Fruit fly (Drosophila melanogaster) whole organism, embryonic: Measurements from ENCODE around the gene mRpS11.

Experiments
- CG10209 ChIP-seq: fragments of 200-800 bp; sonication (Bioruptor generic); optimal IDR thresholded peaks from 3 replicates; lab custom pipeline; 2017; ENCODE audit warnings: missing biosample characterization, mild to moderate bottlenecking, missing genetic modification characterization, missing genetic modification reagents
- CG10959 ChIP-seq: fragments of 200-800 bp; sonication (Bioruptor generic); IDR thresholded peaks from 2 replicates; pipeline ENCODE4 v1.3.6; 2022; ENCODE audit warnings: missing biosample characterization, missing genetic modification characterization
- CG10979 ChIP-seq: fragments of 200-800 bp; sonication (Bioruptor generic); optimal IDR thresholded peaks from 2 replicates; lab custom pipeline; 2018; ENCODE audit warnings: missing biosample characterization, mild to moderate bottlenecking, missing genetic modification characterization, moderate library complexity
- CG13424 ChIP-seq: fragments of 200-800 bp; sonication (Bioruptor generic); optimal IDR thresholded peaks from 2 replicates; lab custom pipeline; 2019; ENCODE audit warnings: missing biosample characterization, mild to moderate bottlenecking, missing genetic modification characterization, moderate library complexity
- CG14014 ChIP-seq: fragments of 200-800 bp; sonication (Bioruptor generic); IDR thresholded peaks from 2 replicates; pipeline ENCODE4 v1.3.6; 2022; ENCODE audit warnings: missing biosample characterization, missing genetic modification characterization
- CG14965 ChIP-seq: fragments of 200-800 bp; sonication (Bioruptor generic); optimal IDR thresholded peaks from 2 replicates; lab custom pipeline; 2016; ENCODE audit warnings: missing biosample characterization, missing genetic modification characterization, borderline replicate concordance
- CG15011 ChIP-seq: fragments of 200-800 bp; sonication (Bioruptor generic); optimal IDR thresholded peaks from 3 replicates; lab custom pipeline; 2018; ENCODE audit warnings: missing biosample characterization, mild to moderate bottlenecking, missing genetic modification characterization
- CG15269 ChIP-seq: fragments of 200-800 bp; sonication (Bioruptor generic); optimal IDR thresholded peaks from 2 replicates; lab custom pipeline; 2018; ENCODE audit warnings: missing biosample characterization, mild to moderate bottlenecking, missing genetic modification characterization, moderate library complexity
- CG15479 ChIP-seq: fragments of 200-800 bp; sonication (Bioruptor generic); optimal IDR thresholded peaks from 3 replicates; lab custom pipeline; 2019; ENCODE audit warnings: missing biosample characterization, mild to moderate bottlenecking, missing genetic modification characterization, moderate library complexity
- CG16815 ChIP-seq: fragments of 200-800 bp; sonication (Bioruptor generic); optimal IDR thresholded peaks from 3 replicates; lab custom pipeline; 2017; ENCODE audit warnings: missing biosample characterization, mild to moderate bottlenecking, missing genetic modification characterization
- CG30431 ChIP-seq: fragments of 200-800 bp; sonication (Bioruptor generic); optimal IDR thresholded peaks from 2 replicates; lab custom pipeline; 2017; ENCODE audit warnings: missing biosample characterization, missing genetic modification characterization
- CG3838 ChIP-seq: fragments of 200-800 bp; sonication (Bioruptor generic); optimal IDR thresholded peaks from 3 replicates; lab custom pipeline; 2016; ENCODE audit warnings: missing biosample characterization, missing genetic modification characterization
- CG4404 ChIP-seq: fragments of 200-800 bp; sonication (Bioruptor generic); IDR thresholded peaks from 2 replicates; pipeline ENCODE4 v1.3.6; 2022; ENCODE audit warnings: missing biosample characterization, missing genetic modification characterization
- CG4707 ChIP-seq: fragments of 200-800 bp; sonication (Bioruptor generic); optimal IDR thresholded peaks from 2 replicates; lab custom pipeline; 2018; ENCODE audit warnings: missing biosample characterization, mild to moderate bottlenecking, missing genetic modification characterization, moderate library complexity
- CG7357 ChIP-seq: fragments of 200-800 bp; sonication (Bioruptor generic); IDR thresholded peaks from 3 replicates; pipeline ENCODE4 v1.3.6; 2022; ENCODE audit warnings: missing biosample characterization, missing genetic modification characterization
- CG7745 ChIP-seq: fragments of 200-800 bp; sonication (Bioruptor generic); optimal IDR thresholded peaks from 2 replicates; lab custom pipeline; 2018; ENCODE audit warnings: missing biosample characterization, mild to moderate bottlenecking, missing genetic modification characterization, moderate library complexity
- CG7839 ChIP-seq: fragments of 200-800 bp; sonication (Bioruptor generic); optimal IDR thresholded peaks from 3 replicates; lab custom pipeline; 2018; ENCODE audit warnings: missing biosample characterization, mild to moderate bottlenecking, missing genetic modification characterization, moderate library complexity
- CG8290 ChIP-seq, 3 experiments: fragments of 200-800 bp; sonication (Bioruptor generic); optimal IDR thresholded peaks; 2 replicates each; lab custom pipeline; 2016 to 2019; ENCODE audit warnings: missing biosample characterization in 3 of 3, missing genetic modification characterization in 3 of 3, mild to moderate bottlenecking in 2 of 3, moderate library complexity in 1 of 3
- CG9797 ChIP-seq: fragments of 200-800 bp; sonication (Bioruptor generic); optimal IDR thresholded peaks from 3 replicates; lab custom pipeline; 2018; ENCODE audit warnings: missing biosample characterization, mild to moderate bottlenecking, missing genetic modification characterization
- CG9817 ChIP-seq: fragments of 200-800 bp; sonication (Bioruptor generic); optimal IDR thresholded peaks from 2 replicates; lab custom pipeline; 2018; ENCODE audit warnings: missing biosample characterization, mild to moderate bottlenecking, missing genetic modification characterization, moderate library complexity
- D19A ChIP-seq: fragments of 200-800 bp; optimal IDR thresholded peaks from 3 replicates; lab custom pipeline; 2019; ENCODE audit warnings: missing biosample characterization, mild to moderate bottlenecking, missing genetic modification characterization, moderate library complexity
- Dad ChIP-seq: fragments of 200-800 bp; sonication (Bioruptor generic); optimal IDR thresholded peaks from 3 replicates; lab custom pipeline; 2016; ENCODE audit warnings: missing biosample characterization, missing genetic modification characterization
- Fer3 ChIP-seq: fragments of 200-800 bp; sonication (Bioruptor generic); optimal IDR thresholded peaks from 2 replicates; lab custom pipeline; 2018; ENCODE audit warnings: missing biosample characterization, mild to moderate bottlenecking, missing genetic modification characterization, moderate library complexity
- Gsc ChIP-seq: fragments of 200-800 bp; sonication (Bioruptor generic); IDR thresholded peaks from 2 replicates; pipeline ENCODE4 v1.3.6; 2022; ENCODE audit warnings: missing biosample characterization, missing genetic modification characterization
- HHEX ChIP-seq: fragments of 200-800 bp; sonication (Bioruptor generic); optimal IDR thresholded peaks from 3 replicates; lab custom pipeline; 2017; ENCODE audit warnings: missing biosample characterization, mild to moderate bottlenecking, missing genetic modification characterization, missing genetic modification reagents
- Lpt ChIP-seq: fragments of >200 bp; optimal IDR thresholded peaks from 2 replicates; lab custom pipeline; 2018; ENCODE audit warnings: missing biosample characterization, missing genetic modification characterization
- Neu2 ChIP-seq: fragments of 200-800 bp; sonication (Bioruptor generic); optimal IDR thresholded peaks from 3 replicates; lab custom pipeline; 2016; ENCODE audit warnings: missing biosample characterization, missing genetic modification characterization, borderline replicate concordance
- Nf-YB ChIP-seq: fragments of 200-800 bp; sonication (Bioruptor generic); optimal IDR thresholded peaks from 3 replicates; lab custom pipeline; 2019; ENCODE audit warnings: missing biosample characterization, mild to moderate bottlenecking, missing genetic modification characterization, moderate library complexity
- Oli ChIP-seq: fragments of 200-800 bp; sonication (Bioruptor generic); optimal IDR thresholded peaks from 2 replicates; lab custom pipeline; 2018; ENCODE audit warnings: missing biosample characterization, mild to moderate bottlenecking, missing genetic modification characterization, moderate library complexity
- Rfx ChIP-seq: fragments of 200-800 bp; sonication (Bioruptor generic); IDR thresholded peaks from 2 replicates; pipeline ENCODE4 v1.3.6; 2022; ENCODE audit warnings: missing biosample characterization, missing genetic modification characterization
- Ssrp ChIP-seq: fragments of 200-800 bp; sonication (Bioruptor generic); optimal IDR thresholded peaks from 2 replicates; lab custom pipeline; 2018; ENCODE audit warnings: missing biosample characterization, mild to moderate bottlenecking, missing genetic modification characterization, moderate library complexity
- ab ChIP-seq: fragments of 200-800 bp; sonication (Bioruptor generic); optimal IDR thresholded peaks from 2 replicates; lab custom pipeline; 2016; ENCODE audit warnings: missing biosample characterization, missing genetic modification characterization
- abd-A ChIP-seq: fragments of 200-800 bp; sonication (Bioruptor generic); optimal IDR thresholded peaks from 3 replicates; lab custom pipeline; 2019; ENCODE audit warnings: missing biosample characterization, mild to moderate bottlenecking, missing genetic modification characterization, moderate library complexity
- bsh ChIP-seq, 2 experiments: fragments of 200-800 bp; sonication (Bioruptor generic); optimal IDR thresholded peaks; 2 replicates each; lab custom pipeline; 2017 to 2018; ENCODE audit warnings: mild to moderate bottlenecking in 2 of 2, missing biosample characterization in 2 of 2, missing genetic modification characterization in 2 of 2, moderate library complexity in 1 of 2
- ci ChIP-seq: fragments of 200-800 bp; sonication (Bioruptor generic); IDR thresholded peaks from 3 replicates; pipeline ENCODE4 v1.3.6; 2022; ENCODE audit warnings: missing biosample characterization, missing genetic modification characterization
- corto ChIP-seq: fragments of 200-800 bp; sonication (Bioruptor generic); optimal IDR thresholded peaks from 2 replicates; lab custom pipeline; 2016; ENCODE audit warnings: missing biosample characterization, mild to moderate bottlenecking, missing genetic modification characterization, moderate library complexity
- fu2 ChIP-seq: fragments of 200-800 bp; sonication (Bioruptor generic); optimal IDR thresholded peaks from 2 replicates; lab custom pipeline; 2016; ENCODE audit warnings: missing biosample characterization, missing genetic modification characterization
- gsb-n ChIP-seq: fragments of 200-800 bp; sonication (Bioruptor generic); optimal IDR thresholded peaks from 3 replicates; lab custom pipeline; 2018; ENCODE audit warnings: missing biosample characterization, mild to moderate bottlenecking, missing genetic modification characterization
- hkb ChIP-seq, 2 experiments: fragments of 200-800 bp in 1 of 2; fragments of >200 bp in 1 of 2; sonication (Bioruptor generic) in 1 of 2; IDR thresholded peaks in 1 of 2; optimal IDR thresholded peaks in 1 of 2; 2 replicates each; pipeline versions ENCODE4 v1.3.6 to Lab custom; 2017 to 2022; ENCODE audit warnings: missing biosample characterization in 1 of 2, missing genetic modification characterization in 1 of 2
- hth ChIP-seq: fragments of >200 bp; optimal IDR thresholded peaks from 2 replicates; lab custom pipeline; 2017; ENCODE audit warnings: inconsistent platforms
- ken ChIP-seq: fragments of 200-800 bp; sonication (Bioruptor generic); IDR thresholded peaks from 3 replicates; pipeline ENCODE4 v1.3.6; 2022; ENCODE audit warnings: missing biosample characterization, missing genetic modification characterization
- nmo ChIP-seq: fragments of 200-800 bp; sonication (Bioruptor generic); optimal IDR thresholded peaks from 2 replicates; lab custom pipeline; 2018; ENCODE audit warnings: missing biosample characterization, mild to moderate bottlenecking, missing genetic modification characterization, moderate library complexity
- pfk ChIP-seq: fragments of 200-800 bp; sonication (Bioruptor generic); optimal IDR thresholded peaks from 2 replicates; lab custom pipeline; 2018; ENCODE audit warnings: missing biosample characterization, mild to moderate bottlenecking, missing genetic modification characterization, moderate library complexity
- pita ChIP-seq: fragments of 200-800 bp; sonication (Bioruptor generic); optimal IDR thresholded peaks from 2 replicates; lab custom pipeline; 2017; ENCODE audit warnings: missing biosample characterization, mild to moderate bottlenecking, missing genetic modification characterization
- pzg ChIP-seq: fragments of 200-800 bp; sonication (Bioruptor generic); optimal IDR thresholded peaks from 3 replicates; lab custom pipeline; 2018; ENCODE audit warnings: missing biosample characterization, mild to moderate bottlenecking, missing genetic modification characterization, moderate library complexity
- sim ChIP-seq: fragments of 200-800 bp; sonication (Bioruptor generic); IDR thresholded peaks from 2 replicates; pipeline ENCODE4 v1.3.6; 2022; ENCODE audit warnings: missing biosample characterization, missing genetic modification characterization
- tgo ChIP-seq: fragments of 200-800 bp; sonication (Bioruptor generic); IDR thresholded peaks from 3 replicates; pipeline ENCODE4 v1.3.6; 2022; ENCODE audit warnings: missing biosample characterization, missing genetic modification characterization
- tup ChIP-seq: fragments of 200-800 bp; sonication (Bioruptor generic); optimal IDR thresholded peaks from 2 replicates; lab custom pipeline; 2016; ENCODE audit warnings: missing biosample characterization, mild to moderate bottlenecking, missing genetic modification characterization, moderate library complexity
- zf30C ChIP-seq: fragments of 200-800 bp; sonication (Bioruptor generic); optimal IDR thresholded peaks from 3 replicates; lab custom pipeline; 2018; ENCODE audit warnings: missing biosample characterization, mild to moderate bottlenecking, missing genetic modification characterization
- zfh2 ChIP-seq: fragments of 200-800 bp; sonication (Bioruptor generic); optimal IDR thresholded peaks from 2 replicates; lab custom pipeline; 2016; ENCODE audit warnings: missing biosample characterization, missing genetic modification characterization

mRpS11 gene

dm6 chr3R:17048867-17049266 lies 23.7 kb upstream of the mRpS11 start (continued):
- TF ChIP-seq CG4707 (no peak), CG14965 (GFP tag; lab: Kevin White, UChicago) (no peak), pfk (GFP tag; lab: Kevin White, UChicago) (no peak), CG14014 (GFP tag; lab: Robert Waterston, UW) (no peak), Fer3 (tag; lab: Kevin White, UChicago) (no peak), ab (GFP tag; lab: Kevin White, UChicago) (no peak), zfh2 (GFP tag; lab: Kevin White, UChicago) (no peak), CG10959 (no peak), CG9817 (tag; lab: Kevin White, UChicago) (no peak), zf30C (peak; percentile 23), Dad (GFP tag; lab: Kevin White, UChicago) (no peak), Neu2 (GFP tag; lab: Kevin White, UChicago) (no peak), Nf-YB (GFP tag; lab: Kevin White, UChicago) (no peak), pzg (GFP tag; lab: Kevin White, UChicago) (no peak), CG30431 (GFP tag; lab: Kevin White, UChicago) (no peak), CG10979 (tag; lab: Kevin White, UChicago) (peak; percentile 35), CG8290 (GFP tag; optimal IDR thresholded peaks at IDR 0.05; lab: Kevin White, UChicago) (no peak), CG8290 (tag; optimal IDR thresholded peaks at IDR 0.05; lab: Kevin White, UChicago) (no peak), CG7745 (no peak), CG7839 (tag; lab: Kevin White, UChicago) (no peak), sim (GFP tag; lab: Robert Waterston, UW) (no peak), CG10209 (GFP tag; lab: Kevin White, UChicago) (peak; percentile 47), Oli (tag; lab: Kevin White, UChicago) (peak; percentile 49), tup (GFP tag; lab: Kevin White, UChicago) (no peak), CG7357 (no peak), corto (GFP tag; lab: Kevin White, UChicago) (no peak), ci (GFP tag; lab: Robert Waterston, UW) (no peak), CG3838 (GFP tag; lab: Kevin White, UChicago) (no peak), CG15269 (tag; lab: Kevin White, UChicago) (no peak), hkb (optimal IDR thresholded peaks at IDR 0.05; lab: Kevin White, UChicago) (no peak), hkb (GFP tag; IDR thresholded peaks at IDR 0.05; lab: Robert Waterston, UW) (peak; percentile 51; the same call in 1 of the 2 replicates), CG9797 (GFP tag; lab: Kevin White, UChicago) (no peak), CG13424 (peak; percentile 40), fu2 (GFP tag; lab: Kevin White, UChicago) (no peak), pita (GFP tag; lab: Kevin White, UChicago) (no peak), tgo (GFP tag; lab: Robert Waterston, UW) (no peak), abd-A (tag; lab: Kevin White, UChicago) (no peak), bsh (GFP tag; optimal IDR thresholded peaks at IDR 0.05; lab: Kevin White, UChicago) (peak in 1 of 2 experiments; percentile 42), CG15011 (GFP tag; lab: Kevin White, UChicago) (no peak), gsb-n (tag; lab: Kevin White, UChicago) (no peak), nmo (GFP tag; lab: Kevin White, UChicago) (peak; percentile 52), HHEX (GFP tag; lab: Kevin White, UChicago) (no peak), D19A (peak; percentile 8), Lpt (no peak), ken (no peak), Gsc (GFP tag; lab: Robert Waterston, UW) (no peak), CG16815 (peak; percentile 31), CG4404 (GFP tag; lab: Robert Waterston, UW) (no peak), hth (lab: Kevin White, UChicago) (no peak), Ssrp (peak; percentile 54), CG15479 (GFP tag; lab: Kevin White, UChicago) (no peak), Rfx (0 out of 2 replicates have a peak, but pooled peaks have one; percentile 41)
